Worm (Caenorhabditis elegans) whole organism, early embryonic: ENCODE results near the gene kup-1.

Source experiments
- aly-1 ChIP-seq: sonication (generic microtip); optimal IDR thresholded peaks from 2 replicates; lab custom pipeline; 2016; ENCODE audit warnings: missing genetic modification characterization, missing compliant biosample characterization
- ama-1 ChIP-seq: fragments of 150-350 bp; optimal IDR thresholded peaks from 2 replicates; lab custom pipeline; 2014
- ceh-13 ChIP-seq: fragments of 200-800 bp; sonication (Bioruptor generic); optimal IDR thresholded peaks from 2 replicates; lab custom pipeline; 2018; ENCODE audit warnings: mild to moderate bottlenecking, missing genetic modification characterization, missing compliant biosample characterization
- ceh-36 ChIP-seq: sonication (generic microtip); optimal IDR thresholded peaks from 2 replicates; lab custom pipeline; 2016; ENCODE audit warnings: missing genetic modification characterization, inconsistent platforms, missing compliant biosample characterization
- flt-1 ChIP-seq: fragments of 200-800 bp; sonication (Bioruptor generic); IDR thresholded peaks from 2 replicates; pipeline ENCODE4 v1.3.6; 2022; ENCODE audit warnings: missing genetic modification characterization, missing compliant biosample characterization
- hmbx-1 ChIP-seq: sonication (generic microtip); optimal IDR thresholded peaks from 2 replicates; lab custom pipeline; 2016; ENCODE audit warnings: mild to moderate bottlenecking, missing genetic modification characterization, missing compliant biosample characterization
- hmg-4 ChIP-seq: fragments of 200-800 bp; sonication (Bioruptor generic); optimal IDR thresholded peaks from 2 replicates; lab custom pipeline; 2018; ENCODE audit warnings: mild to moderate bottlenecking, missing genetic modification characterization, missing compliant biosample characterization
- pes-1 ChIP-seq: fragments of 200-800 bp; sonication (Bioruptor generic); IDR thresholded peaks from 2 replicates; pipeline ENCODE4 v1.3.6; 2022; ENCODE audit warnings: missing genetic modification reagents, missing genetic modification characterization, missing compliant biosample characterization
- tbx-11 ChIP-seq: fragments of 200-800 bp; sonication (Bioruptor generic); IDR thresholded peaks from 2 replicates; pipeline ENCODE4 v1.3.6; 2022; ENCODE audit warnings: missing genetic modification characterization, missing compliant biosample characterization
- tbx-37 ChIP-seq: fragments of 200-800 bp; sonication (Bioruptor generic); conservative IDR thresholded peaks from 2 replicates; pipeline ENCODE4 v1.3.6; 2022; ENCODE audit warnings: missing genetic modification reagents, missing genetic modification characterization, missing compliant biosample characterization

- TF ChIP-seq pes-1 (GFP tag; lab: Robert Waterston, UW) (no peak), ama-1 (lab: Kevin White, UChicago) (no peak), ceh-13 (GFP tag; lab: Kevin White, UChicago) (no peak), aly-1 (no peak), flt-1 (GFP tag; lab: Robert Waterston, UW) (no peak), hmg-4 (no peak), ceh-36 (tag; lab: Kevin White, UChicago) (no peak), tbx-37 (no peak), tbx-11 (GFP tag; lab: Robert Waterston, UW) (no peak), hmbx-1 (no peak)
These were observed 45.4 kb upstream of the kup-1 start for ce11 chrV:12085867-12086634.
